Worm (Caenorhabditis elegans) whole organism, midembryonic: Measurements from ENCODE around the gene btb-2.

Experiments
- T22C8.4 ChIP-seq: fragments of 200-800 bp; sonication (Bioruptor generic); IDR thresholded peaks from 2 replicates; pipeline ENCODE4 v1.3.6; 2022; ENCODE audit warnings: missing genetic modification characterization, missing compliant biosample characterization
- cog-1 ChIP-seq: sonication (generic microtip); optimal IDR thresholded peaks from 2 replicates; lab custom pipeline; 2016; ENCODE audit warnings: missing genetic modification characterization, missing compliant biosample characterization
- flt-1 ChIP-seq: fragments of 200-800 bp; sonication (Bioruptor generic); IDR thresholded peaks from 2 replicates; pipeline ENCODE4 v1.3.6; 2022; ENCODE audit warnings: missing genetic modification characterization, missing compliant biosample characterization
- klf-2 ChIP-seq: fragments of 200-800 bp; sonication (Bioruptor generic); conservative IDR thresholded peaks from 2 replicates; pipeline ENCODE4 v1.3.6; 2022; ENCODE audit warnings: missing genetic modification reagents, missing genetic modification characterization, missing compliant biosample characterization
- med-1 ChIP-seq: sonication (generic microtip); optimal IDR thresholded peaks from 2 replicates; lab custom pipeline; 2017; ENCODE audit warnings: missing genetic modification characterization, mild to moderate bottlenecking, missing compliant biosample characterization, antibody characterized with exemption, missing genetic modification reagents; ENCODE audit not compliant: insufficient read depth
- ref-1 ChIP-seq: fragments of 200-800 bp; sonication (Bioruptor generic); conservative IDR thresholded peaks from 2 replicates; pipeline ENCODE4 v1.3.6; 2022; ENCODE audit warnings: missing genetic modification reagents, missing genetic modification characterization, missing compliant biosample characterization
- tab-1 ChIP-seq: fragments of 200-800 bp; sonication (Bioruptor generic); IDR thresholded peaks from 2 replicates; pipeline ENCODE4 v1.3.6; 2022; ENCODE audit warnings: missing genetic modification characterization, missing compliant biosample characterization
- ztf-23 ChIP-seq: fragments of 200-800 bp; sonication (Bioruptor generic); IDR thresholded peaks from 2 replicates; pipeline ENCODE4 v1.3.6; 2022; ENCODE audit warnings: missing genetic modification reagents, missing genetic modification characterization, missing compliant biosample characterization
- ztf-29 ChIP-seq: fragments of 200-800 bp; sonication (Bioruptor generic); IDR thresholded peaks from 2 replicates; pipeline ENCODE4 v1.3.6; 2022; ENCODE audit warnings: missing genetic modification reagents, missing genetic modification characterization, missing compliant biosample characterization

Gene btb-2

DNA sequence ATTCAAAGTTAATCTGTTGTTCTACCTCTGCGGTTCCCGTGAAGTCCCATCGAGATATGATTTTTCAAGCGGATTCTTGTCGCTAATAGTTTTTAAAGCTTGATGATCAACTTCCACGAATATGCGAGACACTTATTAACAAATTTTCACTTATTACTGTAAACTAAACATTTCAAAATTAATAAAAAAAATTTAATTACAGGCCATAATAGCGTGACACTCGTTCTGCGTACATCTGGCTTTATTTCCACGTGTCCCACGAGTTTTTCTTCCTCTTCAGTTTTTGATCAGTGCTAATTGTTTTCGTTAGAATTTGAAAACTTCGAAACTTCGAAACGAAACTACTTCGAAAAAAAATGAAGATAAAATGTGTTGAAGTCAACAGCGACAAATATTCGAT lies at the start of gene btb-2:
btb-2 (plus strand) TSS at position 301 of the 400 bp plus-strand sequence.
- TF ChIP-seq ztf-29 (GFP tag; lab: Robert Waterston, UW) (no peak), flt-1 (GFP tag; lab: Robert Waterston, UW) (no peak), klf-2 (no peak), ref-1 (no peak), T22C8.4 (GFP tag; lab: Robert Waterston, UW) (no peak), tab-1 (GFP tag; lab: Robert Waterston, UW) (no peak), med-1 (GFP tag; lab: Kevin White, UChicago) (no peak), ztf-23 (no peak), cog-1 (tag; lab: Kevin White, UChicago) (no peak)

ce11 chrII:6355396-6356346 lies 46.1 kb upstream of the btb-2 start, which contains the start of gene C32D5.11:
Gene C32D5.11 (minus strand): TSS chrII:6355446.
- TF ChIP-seq med-1 (GFP tag; lab: Kevin White, UChicago) (peak; percentile 18), tab-1 (GFP tag; lab: Robert Waterston, UW) (no peak), ztf-23 (0 out of 2 replicates have a peak, but pooled peaks have one; percentile 31), T22C8.4 (GFP tag; lab: Robert Waterston, UW) (peak; percentile 7; the same call in 1 of the 2 replicates)

DNA sequence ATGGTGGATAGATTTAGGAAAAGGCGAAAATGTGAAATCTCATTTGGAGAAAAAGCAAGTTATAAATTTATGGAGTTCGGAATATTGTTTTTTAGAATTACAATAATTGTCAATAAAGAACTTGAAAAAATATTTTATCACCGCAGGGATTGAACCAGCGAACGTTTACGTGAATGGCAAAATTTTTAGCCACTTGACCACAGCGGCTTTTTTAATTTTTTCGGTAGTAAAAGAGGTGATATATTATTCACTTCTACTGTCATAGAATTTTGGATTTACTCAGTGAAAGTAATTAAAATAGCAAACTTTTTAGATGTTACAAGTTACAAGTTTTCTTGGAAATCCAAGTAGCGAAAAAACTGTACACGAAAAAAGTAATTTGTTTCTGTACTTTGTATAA lies 43.5 kb upstream of the btb-2 start:
- TF ChIP-seq ztf-29 (GFP tag; lab: Robert Waterston, UW), result no peak
- TF ChIP-seq tab-1 (GFP tag; lab: Robert Waterston, UW), result no peak
- no peak for TF ChIP-seq cog-1 (tag; lab: Kevin White, UChicago)
- no peak for TF ChIP-seq ref-1
- no peak for TF ChIP-seq med-1 (GFP tag; lab: Kevin White, UChicago)
- TF ChIP-seq ztf-23, result no peak
- no peak for TF ChIP-seq flt-1 (GFP tag; lab: Robert Waterston, UW)

DNA sequence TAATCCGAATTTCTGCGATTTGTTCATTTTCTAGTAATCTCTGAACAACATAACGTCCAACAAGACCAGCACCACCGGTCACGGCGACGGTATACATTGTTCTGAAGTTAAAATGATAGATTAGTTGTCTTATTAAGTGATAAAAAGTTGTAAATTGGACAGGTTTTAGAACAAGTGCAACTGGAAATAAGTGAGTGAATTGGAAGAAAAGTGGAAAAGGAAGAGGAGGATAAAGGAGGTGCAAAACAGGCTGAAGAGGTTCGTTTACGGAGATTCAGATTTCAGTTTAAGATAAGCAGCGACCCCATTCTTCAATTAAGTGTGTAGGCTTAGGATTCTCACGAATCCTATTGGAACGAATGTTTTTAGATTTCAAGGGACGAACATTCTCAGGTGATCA lies 42.8 kb upstream of the btb-2 start, which contains the start of gene C32D5.12:
C32D5.12 (minus strand) TSS at position 101 of the 400 bp plus-strand sequence.
- no peak for TF ChIP-seq klf-2

ce11 chrII:6360822-6361221 lies 40.9 kb upstream of the btb-2 start, which contains the start of gene K10B2.4:
Gene K10B2.4 (minus strand): TSS chrII:6360959.
- TF ChIP-seq cog-1 (tag; lab: Kevin White, UChicago), result no peak
- peak; percentile 65; the same call in 1 of the 2 replicates for TF ChIP-seq ztf-23

- no peak for TF ChIP-seq cog-1 (tag; lab: Kevin White, UChicago)
- no peak for TF ChIP-seq tab-1 (GFP tag; lab: Robert Waterston, UW)
- no peak for TF ChIP-seq klf-2
- TF ChIP-seq ztf-23, result no peak
- TF ChIP-seq ztf-29 (GFP tag; lab: Robert Waterston, UW), result no peak
- no peak for TF ChIP-seq ref-1
- TF ChIP-seq T22C8.4 (GFP tag; lab: Robert Waterston, UW), result no peak
Observed at ce11 chrII:6365237-6365815, 36.4 kb upstream of the btb-2 start, which contains the start of the genes ani-2 and clec-88. Gene ani-2 (minus strand): TSS chrII:6365367. Gene clec-88 (plus strand): TSS chrII:6365722.

- TF ChIP-seq cog-1 (tag; lab: Kevin White, UChicago) (no peak), ref-1 (no peak), med-1 (GFP tag; lab: Kevin White, UChicago) (no peak), ztf-23 (no peak), tab-1 (GFP tag; lab: Robert Waterston, UW) (no peak), flt-1 (GFP tag; lab: Robert Waterston, UW) (no peak), klf-2 (no peak), ztf-29 (GFP tag; lab: Robert Waterston, UW) (no peak), T22C8.4 (GFP tag; lab: Robert Waterston, UW) (no peak)
Observed at ce11 chrII:6366696-6367095, 35.1 kb upstream of the btb-2 start, which contains the start of gene ctsa-4.1. Gene ctsa-4.1 (plus strand): TSS chrII:6366996.

ce11 chrII:6370110-6370509 lies 31.6 kb upstream of the btb-2 start:
- TF ChIP-seq T22C8.4 (GFP tag; lab: Robert Waterston, UW) (peak; percentile 59), ref-1 (no peak), cog-1 (tag; lab: Kevin White, UChicago) (peak; percentile 57)

- TF ChIP-seq tab-1 (GFP tag; lab: Robert Waterston, UW) (no peak), ztf-29 (GFP tag; lab: Robert Waterston, UW) (no peak)
Observed at ce11 chrII:6371003-6371402, 30.7 kb upstream of the btb-2 start, which contains the start of gene lin-23. Gene lin-23 (plus strand): TSS chrII:6371303.

ce11 chrII:6373361-6373760 lies 28.4 kb upstream of the btb-2 start:
- TF ChIP-seq flt-1 (GFP tag; lab: Robert Waterston, UW), result no peak
- no peak for TF ChIP-seq ztf-23
